Fruit fly (Drosophila melanogaster) whole organism, embryonic: ENCODE measurements around the gene vari.

ENCODE experiments used
- Bteb2 ChIP-seq: fragments of 200-800 bp; sonication (Bioruptor generic); optimal IDR thresholded peaks from 2 replicates; lab custom pipeline; 2016; ENCODE audit warnings: missing biosample characterization, missing genetic modification characterization
- CG10147 ChIP-seq: fragments of 200-800 bp; sonication (Bioruptor generic); optimal IDR thresholded peaks from 2 replicates; lab custom pipeline; 2019; ENCODE audit warnings: missing biosample characterization, mild to moderate bottlenecking, missing genetic modification characterization, moderate library complexity
- CG10979 ChIP-seq: fragments of 200-800 bp; sonication (Bioruptor generic); optimal IDR thresholded peaks from 2 replicates; lab custom pipeline; 2018; ENCODE audit warnings: missing biosample characterization, mild to moderate bottlenecking, missing genetic modification characterization, moderate library complexity
- CG14441 ChIP-seq: fragments of 200-800 bp; sonication (Bioruptor generic); IDR thresholded peaks from 2 replicates; pipeline ENCODE4 v1.3.6; 2022; ENCODE audit warnings: missing biosample characterization, missing genetic modification characterization
- CG15479 ChIP-seq: fragments of 200-800 bp; sonication (Bioruptor generic); optimal IDR thresholded peaks from 3 replicates; lab custom pipeline; 2019; ENCODE audit warnings: missing biosample characterization, mild to moderate bottlenecking, missing genetic modification characterization, moderate library complexity
- CG17186 ChIP-seq: fragments of 200-800 bp; sonication (Bioruptor generic); optimal IDR thresholded peaks from 3 replicates; lab custom pipeline; 2017; ENCODE audit warnings: missing biosample characterization, missing genetic modification reagents, missing genetic modification characterization
- CG18619 ChIP-seq: fragments of 200-800 bp; sonication (Bioruptor generic); optimal IDR thresholded peaks from 3 replicates; lab custom pipeline; 2017; ENCODE audit warnings: missing biosample characterization, mild to moderate bottlenecking, missing genetic modification characterization
- CG31388 ChIP-seq: fragments of 200-800 bp; sonication (Bioruptor generic); optimal IDR thresholded peaks from 2 replicates; lab custom pipeline; 2016; ENCODE audit warnings: missing biosample characterization, missing genetic modification characterization
- CG31441 ChIP-seq: fragments of 200-800 bp; sonication (Bioruptor generic); IDR thresholded peaks from 2 replicates; pipeline ENCODE4 v1.3.6; 2022; ENCODE audit warnings: missing biosample characterization, missing genetic modification characterization
- CG4360 ChIP-seq: fragments of 200-800 bp; sonication (Bioruptor generic); IDR thresholded peaks from 2 replicates; pipeline ENCODE4 v1.3.6; 2022; ENCODE audit warnings: missing biosample characterization, missing genetic modification characterization
- CG4617 ChIP-seq: fragments of 200-800 bp; sonication (Bioruptor generic); optimal IDR thresholded peaks from 3 replicates; lab custom pipeline; 2016; ENCODE audit warnings: missing biosample characterization, missing genetic modification characterization, borderline replicate concordance
- CG7372 ChIP-seq: fragments of 200-800 bp; sonication (Bioruptor generic); IDR thresholded peaks from 2 replicates; pipeline ENCODE4 v1.3.6; 2022; ENCODE audit warnings: missing biosample characterization, missing genetic modification characterization
- CG9437 ChIP-seq: fragments of 200-800 bp; sonication (Bioruptor generic); optimal IDR thresholded peaks from 2 replicates; lab custom pipeline; 2018; ENCODE audit warnings: missing biosample characterization, mild to moderate bottlenecking, missing genetic modification characterization
- Camta ChIP-seq: fragments of 200-800 bp; sonication (Bioruptor generic); optimal IDR thresholded peaks from 2 replicates; lab custom pipeline; 2016; ENCODE audit warnings: missing biosample characterization, missing genetic modification characterization
- Dek ChIP-seq: fragments of 200-800 bp; sonication (Bioruptor generic); optimal IDR thresholded peaks from 3 replicates; lab custom pipeline; 2019; ENCODE audit warnings: missing biosample characterization, mild to moderate bottlenecking, missing genetic modification characterization, moderate library complexity
- Doc2 ChIP-seq: fragments of 200-800 bp; sonication (Bioruptor generic); IDR thresholded peaks from 2 replicates; pipeline ENCODE4 v1.3.6; 2022; ENCODE audit warnings: missing biosample characterization, missing genetic modification characterization
- E2f2 ChIP-seq: fragments of 200-800 bp; sonication (Bioruptor generic); IDR thresholded peaks from 2 replicates; pipeline ENCODE4 v1.3.6; 2022; ENCODE audit warnings: missing biosample characterization, missing genetic modification characterization
- ERR ChIP-seq: fragments of 200-800 bp; sonication (Bioruptor generic); optimal IDR thresholded peaks from 2 replicates; lab custom pipeline; 2016; ENCODE audit warnings: missing biosample characterization, missing genetic modification characterization
- HLH4C ChIP-seq: fragments of 200-800 bp; sonication (Bioruptor generic); IDR thresholded peaks from 3 replicates; pipeline ENCODE4 v1.3.6; 2022; ENCODE audit warnings: missing biosample characterization, missing genetic modification characterization; ENCODE audit not compliant: partially characterized antibody
- Hey ChIP-seq: fragments of 200-800 bp; sonication (Bioruptor generic); optimal IDR thresholded peaks from 3 replicates; lab custom pipeline; 2018; ENCODE audit warnings: missing biosample characterization, mild to moderate bottlenecking, missing genetic modification characterization
- HmgD ChIP-seq: fragments of 200-800 bp; sonication (Bioruptor generic); optimal IDR thresholded peaks from 3 replicates; lab custom pipeline; 2016; ENCODE audit warnings: missing biosample characterization, missing genetic modification characterization
- Hr51 ChIP-seq, 2 experiments: fragments of 200-800 bp; sonication (Bioruptor generic); optimal IDR thresholded peaks; 2 replicates in 1 of 2; 3 replicates in 1 of 2; lab custom pipeline; 2016 to 2018; ENCODE audit warnings: missing biosample characterization in 2 of 2, missing genetic modification characterization in 2 of 2, mild to moderate bottlenecking in 1 of 2, moderate library complexity in 1 of 2
- Hsf ChIP-seq: fragments of 200-800 bp; sonication (Bioruptor generic); optimal IDR thresholded peaks from 3 replicates; lab custom pipeline; 2016; ENCODE audit warnings: missing biosample characterization, missing genetic modification characterization
- Rx ChIP-seq: fragments of 200-800 bp; sonication (Bioruptor generic); IDR thresholded peaks from 2 replicates; pipeline ENCODE4 v1.3.6; 2022; ENCODE audit warnings: missing biosample characterization, missing genetic modification characterization
- Sox100B ChIP-seq: fragments of 200-800 bp; sonication (Bioruptor generic); optimal IDR thresholded peaks from 3 replicates; lab custom pipeline; 2018; ENCODE audit warnings: missing biosample characterization, mild to moderate bottlenecking, missing genetic modification characterization
- Ssrp ChIP-seq: fragments of 200-800 bp; sonication (Bioruptor generic); optimal IDR thresholded peaks from 2 replicates; lab custom pipeline; 2018; ENCODE audit warnings: missing biosample characterization, mild to moderate bottlenecking, missing genetic modification characterization, moderate library complexity
- Xbp1 ChIP-seq: fragments of 200-800 bp; sonication (Bioruptor generic); optimal IDR thresholded peaks from 3 replicates; lab custom pipeline; 2016; ENCODE audit warnings: missing biosample characterization, mild to moderate bottlenecking, missing genetic modification characterization
- al ChIP-seq: fragments of 200-800 bp; sonication (Bioruptor generic); IDR thresholded peaks from 2 replicates; pipeline ENCODE4 v1.3.6; 2022; ENCODE audit warnings: missing biosample characterization, missing genetic modification characterization
- ara ChIP-seq: fragments of 200-800 bp; sonication (Bioruptor generic); IDR thresholded peaks from 2 replicates; pipeline ENCODE4 v1.3.6; 2022; ENCODE audit warnings: missing biosample characterization, missing genetic modification characterization
- bcd ChIP-seq: fragments of 200-800 bp; sonication (Bioruptor generic); optimal IDR thresholded peaks from 2 replicates; lab custom pipeline; 2017; ENCODE audit warnings: missing biosample characterization, mild to moderate bottlenecking, missing genetic modification characterization
- cad ChIP-seq: fragments of >200 bp; optimal IDR thresholded peaks from 2 replicates; lab custom pipeline; 2017; ENCODE audit warnings: missing biosample characterization, missing genetic modification characterization
- cas ChIP-seq: fragments of 200-800 bp; sonication (Bioruptor generic); IDR thresholded peaks from 2 replicates; pipeline ENCODE4 v1.3.6; 2022; ENCODE audit warnings: missing biosample characterization, missing genetic modification characterization
- dysf ChIP-seq: fragments of 200-800 bp; sonication (Bioruptor generic); IDR thresholded peaks from 3 replicates; pipeline ENCODE4 v1.3.6; 2022; ENCODE audit warnings: missing biosample characterization, missing genetic modification characterization
- esg ChIP-seq: fragments of 200-800 bp; sonication (Bioruptor generic); conservative IDR thresholded peaks from 2 replicates; pipeline ENCODE4 v1.3.6; 2022; ENCODE audit warnings: missing biosample characterization, missing genetic modification characterization
- exex ChIP-seq: fragments of 200-800 bp; sonication (Bioruptor generic); optimal IDR thresholded peaks from 4 replicates; lab custom pipeline; 2018; ENCODE audit warnings: missing biosample characterization, mild to moderate bottlenecking, missing genetic modification characterization, moderate library complexity
- fd64A ChIP-seq: fragments of 200-800 bp; sonication (Bioruptor generic); optimal IDR thresholded peaks from 3 replicates; lab custom pipeline; 2018; ENCODE audit warnings: missing biosample characterization, mild to moderate bottlenecking, missing genetic modification characterization
- her ChIP-seq: fragments of 200-800 bp; sonication (Bioruptor generic); optimal IDR thresholded peaks from 2 replicates; lab custom pipeline; 2016; ENCODE audit warnings: missing biosample characterization, missing genetic modification characterization
- inv ChIP-seq: fragments of 200-800 bp; sonication (Bioruptor generic); IDR thresholded peaks from 2 replicates; pipeline ENCODE4 v1.3.6; 2022; ENCODE audit warnings: missing biosample characterization, missing genetic modification characterization; ENCODE audit not compliant: partially characterized antibody
- ken ChIP-seq: fragments of 200-800 bp; sonication (Bioruptor generic); IDR thresholded peaks from 3 replicates; pipeline ENCODE4 v1.3.6; 2022; ENCODE audit warnings: missing biosample characterization, missing genetic modification characterization
- lilli ChIP-seq: fragments of 200-800 bp; sonication (Bioruptor generic); optimal IDR thresholded peaks from 3 replicates; lab custom pipeline; 2016; ENCODE audit warnings: missing biosample characterization, missing genetic modification characterization
- luna ChIP-seq: fragments of 200-800 bp; sonication (Bioruptor generic); optimal IDR thresholded peaks from 2 replicates; lab custom pipeline; 2016; ENCODE audit warnings: missing biosample characterization, missing genetic modification characterization
- pb ChIP-seq: fragments of 200-800 bp; sonication (Bioruptor generic); optimal IDR thresholded peaks from 3 replicates; lab custom pipeline; 2016; ENCODE audit warnings: missing biosample characterization, missing genetic modification characterization
- scrt ChIP-seq: fragments of 200-800 bp; sonication (Bioruptor generic); optimal IDR thresholded peaks from 2 replicates; lab custom pipeline; 2018; ENCODE audit warnings: missing biosample characterization, mild to moderate bottlenecking, missing genetic modification characterization, moderate library complexity
- seq ChIP-seq: fragments of 200-800 bp; sonication (Bioruptor generic); IDR thresholded peaks from 2 replicates; pipeline ENCODE4 v1.3.6; 2022; ENCODE audit warnings: missing biosample characterization, missing genetic modification characterization
- sug ChIP-seq: fragments of 200-800 bp; optimal IDR thresholded peaks from 2 replicates; lab custom pipeline; 2019; ENCODE audit warnings: missing biosample characterization, mild to moderate bottlenecking, missing genetic modification characterization, moderate library complexity
- wor ChIP-seq: fragments of 200-800 bp; sonication (Bioruptor generic); IDR thresholded peaks from 2 replicates; pipeline ENCODE4 v1.3.6; 2022; ENCODE audit warnings: missing biosample characterization, missing genetic modification characterization

vari gene

dm6 chr2L:20787271-20787791, 9.5 kb downstream of the vari start, which contains the start of gene Pomp (continued):
- TF ChIP-seq Sox100B (GFP tag; lab: Kevin White, UChicago) (peak; percentile 73), Camta (GFP tag; lab: Kevin White, UChicago) (peak; percentile 45), CG31388 (GFP tag; lab: Kevin White, UChicago) (no peak), luna (GFP tag; lab: Kevin White, UChicago) (no peak), CG9437 (GFP tag; lab: Kevin White, UChicago) (peak; percentile 56), cas (GFP tag; lab: Robert Waterston, UW) (0 out of 2 replicates have a peak, but pooled peaks have one; percentile 52), bcd (GFP tag; lab: Kevin White, UChicago) (peak; percentile 88), HLH4C (GFP tag; lab: Robert Waterston, UW) (peak; percentile 76), Hr51 (GFP tag; optimal IDR thresholded peaks at IDR 0.05; lab: Kevin White, UChicago) (peak; percentile 64 to 87), pb (GFP tag; lab: Kevin White, UChicago) (no peak), CG15479 (no peak), al (GFP tag; lab: Robert Waterston, UW) (peak; percentile 78), esg (GFP tag; lab: Robert Waterston, UW) (peak; percentile 88), CG7372 (peak; percentile 84)
- TF ChIP-seq, all 482 proteins: peak for 413

dm6 chr2L:20785333-20785732, 11.5 kb downstream of the vari start:
- peak; percentile 95 for TF ChIP-seq cad (GFP tag; lab: Kevin White, UChicago)
- no peak for TF ChIP-seq CG4617 (GFP tag; lab: Kevin White, UChicago)

- TF ChIP-seq sug (tag; lab: Kevin White, UChicago) (peak; percentile 16), exex (tag; lab: Kevin White, UChicago) (peak; percentile 52), Hey (tag; lab: Kevin White, UChicago) (peak; percentile 5), lilli (GFP tag; lab: Kevin White, UChicago) (no peak), HmgD (no peak)
These were observed 12.9 kb downstream of the vari start for dm6 chr2L:20783908-20784307.

dm6 chr2L:20783044-20783443, 13.8 kb downstream of the vari start:
- no peak for TF ChIP-seq Bteb2
- TF ChIP-seq HLH4C (GFP tag; lab: Robert Waterston, UW): no peak
- peak; percentile 50 for TF ChIP-seq CG15479
- no peak for TF ChIP-seq dysf (GFP tag; lab: Robert Waterston, UW)
- no peak for TF ChIP-seq CG10979 (tag; lab: Kevin White, UChicago)
- TF ChIP-seq wor (GFP tag; lab: Robert Waterston, UW): no peak
- TF ChIP-seq fd64A (GFP tag; lab: Kevin White, UChicago): no peak
- peak; percentile 98 for TF ChIP-seq CG4360
- TF ChIP-seq Hsf (GFP tag; lab: Kevin White, UChicago): no peak
- TF ChIP-seq CG18619 (GFP tag; lab: Kevin White, UChicago): no peak
- no peak for TF ChIP-seq scrt
- TF ChIP-seq Ssrp (tag; lab: Kevin White, UChicago): no peak
- TF ChIP-seq CG17186: no peak
- TF ChIP-seq her (GFP tag; lab: Kevin White, UChicago): no peak
- TF ChIP-seq seq (GFP tag; lab: Robert Waterston, UW): 0 out of 2 replicates have a peak, but pooled peaks have one; percentile 20
- no peak for TF ChIP-seq Dek
- 0 out of 2 replicates have a peak, but pooled peaks have one; percentile 27 for TF ChIP-seq ara (GFP tag; lab: Robert Waterston, UW)
- TF ChIP-seq Rx: no peak
- no peak for TF ChIP-seq ken (GFP tag; lab: Robert Waterston, UW)
- no peak for TF ChIP-seq inv
- no peak for TF ChIP-seq Xbp1 (GFP tag; lab: Kevin White, UChicago)
- no peak for TF ChIP-seq Doc2
- TF ChIP-seq CG31441 (GFP tag; lab: Robert Waterston, UW): no peak
- no peak for TF ChIP-seq CG10147
- TF ChIP-seq CG14441 (GFP tag; lab: Robert Waterston, UW): no peak
- TF ChIP-seq ERR (GFP tag; lab: Kevin White, UChicago): no peak
- no peak for TF ChIP-seq E2f2 (GFP tag; lab: Robert Waterston, UW)
